Worm (Caenorhabditis elegans) whole organism, L1 larva: ENCODE results near the gene C01G5.7.

Experiments used
- C04F5.9 ChIP-seq: sonication (generic microtip); optimal IDR thresholded peaks from 2 replicates; lab custom pipeline; 2016; ENCODE audit warnings: missing genetic modification characterization, missing compliant biosample characterization
- C16A3.4 ChIP-seq: fragments of 150-350 bp; optimal IDR thresholded peaks from 2 replicates; lab custom pipeline; 2014; ENCODE audit warnings: missing biosample characterization, missing genetic modification characterization
- F16B12.6 ChIP-seq: fragments of 150-350 bp; optimal IDR thresholded peaks from 2 replicates; lab custom pipeline; 2014; ENCODE audit warnings: missing biosample characterization, missing genetic modification characterization
- ama-1 ChIP-seq: fragments of 150-350 bp; optimal IDR thresholded peaks from 2 replicates; lab custom pipeline; 2014
- blmp-1 ChIP-seq: fragments of 150-350 bp; optimal IDR thresholded peaks from 2 replicates; lab custom pipeline; 2014; ENCODE audit warnings: missing biosample characterization, missing genetic modification characterization
- dpl-1 ChIP-seq, 3 experiments: fragments of 150-350 bp in 2 of 3; sonication (generic microtip) in 1 of 3; optimal IDR thresholded peaks; 2 replicates each; lab custom pipeline; 2014 to 2017; ENCODE audit warnings: missing biosample characterization in 3 of 3, missing genetic modification characterization in 3 of 3, missing genetic modification reagents in 3 of 3
- dsc-1 ChIP-seq: sonication (generic microtip); optimal IDR thresholded peaks from 2 replicates; lab custom pipeline; 2016; ENCODE audit warnings: mild to moderate bottlenecking, missing genetic modification characterization, missing compliant biosample characterization
- efl-1 ChIP-seq, 4 experiments: fragments of 150-350 bp; optimal IDR thresholded peaks in 3 of 4; peaks in 1 of 4; 1 replicate in 1 of 4; 2 replicates in 3 of 4; lab custom pipeline; 2014; ENCODE audit warnings: missing biosample characterization in 2 of 4, missing genetic modification characterization in 2 of 4, missing genetic modification reagents in 2 of 4
- elt-2 ChIP-seq: sonication (generic microtip); optimal IDR thresholded peaks from 2 replicates; lab custom pipeline; 2016; ENCODE audit warnings: missing genetic modification characterization, mild to moderate bottlenecking, inconsistent platforms, missing compliant biosample characterization, missing genetic modification reagents
- elt-3 ChIP-seq, 6 experiments: fragments of 150-350 bp in 1 of 6; sonication (generic microtip); optimal IDR thresholded peaks; 2 replicates each; lab custom pipeline; 2017 to 2018; ENCODE audit warnings: missing biosample characterization in 6 of 6, missing genetic modification characterization in 6 of 6, inconsistent platforms in 1 of 6
- fkh-10 ChIP-seq: sonication (generic microtip); optimal IDR thresholded peaks from 2 replicates; lab custom pipeline; 2017; ENCODE audit warnings: missing biosample characterization, missing genetic modification reagents, missing genetic modification characterization
- fkh-8 ChIP-seq: sonication (generic microtip); optimal IDR thresholded peaks from 2 replicates; lab custom pipeline; 2016; ENCODE audit warnings: mild to moderate bottlenecking, missing genetic modification characterization, missing compliant biosample characterization
- fos-1 ChIP-seq: fragments of 150-350 bp; optimal IDR thresholded peaks from 2 replicates; lab custom pipeline; 2014; ENCODE audit warnings: missing biosample characterization, missing genetic modification characterization
- hpl-2 ChIP-seq: fragments of 150-350 bp; optimal IDR thresholded peaks from 2 replicates; lab custom pipeline; 2014; ENCODE audit warnings: missing biosample characterization, missing genetic modification reagents, missing genetic modification characterization
- irx-1 ChIP-seq: sonication (generic microtip); optimal IDR thresholded peaks from 2 replicates; lab custom pipeline; 2016; ENCODE audit warnings: missing genetic modification characterization, missing compliant biosample characterization
- isw-1 ChIP-seq: fragments of 200-800 bp; sonication (Bioruptor generic); IDR thresholded peaks from 2 replicates; pipeline ENCODE4 v1.3.6; 2022; ENCODE audit warnings: missing genetic modification characterization, missing compliant biosample characterization
- jun-1 ChIP-seq: fragments of 150-350 bp; optimal IDR thresholded peaks from 2 replicates; lab custom pipeline; 2014; ENCODE audit warnings: missing biosample characterization, missing genetic modification reagents, missing genetic modification characterization
- lin-13 ChIP-seq: fragments of 150-350 bp; optimal IDR thresholded peaks from 2 replicates; lab custom pipeline; 2014; ENCODE audit warnings: missing biosample characterization, missing genetic modification reagents, missing genetic modification characterization
- lin-14 ChIP-seq: fragments of 200-800 bp; sonication (Bioruptor generic); optimal IDR thresholded peaks from 2 replicates; lab custom pipeline; 2018; ENCODE audit warnings: mild to moderate bottlenecking, missing genetic modification characterization, moderate library complexity, missing compliant biosample characterization
- lin-35 ChIP-seq, 2 experiments: fragments of 150-350 bp; optimal IDR thresholded peaks; 2 replicates each; lab custom pipeline; 2014; ENCODE audit warnings: missing biosample characterization in 2 of 2, missing genetic modification characterization in 2 of 2, missing genetic modification reagents in 2 of 2
- lsy-2 ChIP-seq, 2 experiments: fragments of 150-350 bp; optimal IDR thresholded peaks; 2 replicates each; lab custom pipeline; 2014; ENCODE audit warnings: missing biosample characterization in 2 of 2, missing genetic modification characterization in 2 of 2
- mdl-1 ChIP-seq, 2 experiments: fragments of 150-350 bp; optimal IDR thresholded peaks; 2 replicates each; lab custom pipeline; 2014 to 2017; ENCODE audit warnings: missing biosample characterization in 2 of 2, missing genetic modification characterization in 2 of 2, inconsistent platforms in 1 of 2
- mep-1 ChIP-seq: fragments of 150-350 bp; optimal IDR thresholded peaks from 2 replicates; lab custom pipeline; 2014; ENCODE audit warnings: missing biosample characterization, missing genetic modification characterization
- nhr-11 ChIP-seq: fragments of 150-350 bp; optimal IDR thresholded peaks from 2 replicates; lab custom pipeline; 2014; ENCODE audit warnings: missing biosample characterization, missing genetic modification characterization
- nhr-19 ChIP-seq: fragments of 200-800 bp; sonication (Bioruptor generic); conservative IDR thresholded peaks from 2 replicates; pipeline ENCODE4 v1.3.6; 2022; ENCODE audit warnings: missing genetic modification characterization, missing compliant biosample characterization
- nhr-47 ChIP-seq: sonication (generic microtip); optimal IDR thresholded peaks from 2 replicates; lab custom pipeline; 2016; ENCODE audit warnings: mild to moderate bottlenecking, missing genetic modification characterization, moderate library complexity, missing compliant biosample characterization
- nhr-85 ChIP-seq: sonication (generic microtip); peaks from one replicate; lab custom pipeline; 2016; ENCODE audit warnings: missing genetic modification characterization, inconsistent platforms, missing compliant biosample characterization
- nhr-90 ChIP-seq: sonication (generic microtip); optimal IDR thresholded peaks from 2 replicates; lab custom pipeline; 2016; ENCODE audit warnings: mild to moderate bottlenecking, missing genetic modification characterization, missing compliant biosample characterization; ENCODE audit not compliant: poor library complexity
- pag-3 ChIP-seq: sonication (generic microtip); optimal IDR thresholded peaks from 2 replicates; lab custom pipeline; 2017; ENCODE audit warnings: missing genetic modification characterization, mild to moderate bottlenecking, missing compliant biosample characterization, antibody characterized with exemption, borderline replicate concordance; ENCODE audit not compliant: insufficient read depth
- pqm-1 ChIP-seq: sonication (generic microtip); optimal IDR thresholded peaks from 3 replicates; lab custom pipeline; 2017; ENCODE audit warnings: missing biosample characterization, missing genetic modification characterization
- rnt-1 ChIP-seq: sonication (generic microtip); optimal IDR thresholded peaks from 2 replicates; lab custom pipeline; 2016; ENCODE audit warnings: mild to moderate bottlenecking, missing genetic modification characterization, moderate library complexity, missing compliant biosample characterization
- skn-1 ChIP-seq: fragments of 150-350 bp; optimal IDR thresholded peaks from 2 replicates; lab custom pipeline; 2014; ENCODE audit warnings: missing biosample characterization, missing genetic modification characterization
- snpc-4 ChIP-seq: fragments of 150-350 bp; optimal IDR thresholded peaks from 2 replicates; lab custom pipeline; 2014; ENCODE audit warnings: missing biosample characterization, missing genetic modification characterization
- snu-23 ChIP-seq: sonication (generic microtip); optimal IDR thresholded peaks from 2 replicates; lab custom pipeline; 2016; ENCODE audit warnings: missing genetic modification characterization, missing compliant biosample characterization
- sox-4 ChIP-seq: sonication (generic microtip); optimal IDR thresholded peaks from 2 replicates; lab custom pipeline; 2016; ENCODE audit warnings: missing genetic modification characterization, missing compliant biosample characterization
- tbx-2 ChIP-seq: sonication (generic microtip); optimal IDR thresholded peaks from 2 replicates; lab custom pipeline; 2016; ENCODE audit warnings: missing genetic modification characterization, missing compliant biosample characterization
- unc-130 ChIP-seq: fragments of 150-350 bp; optimal IDR thresholded peaks from 2 replicates; lab custom pipeline; 2017; ENCODE audit warnings: missing biosample characterization, missing genetic modification characterization, inconsistent platforms
- unc-62 ChIP-seq: fragments of 150-350 bp; optimal IDR thresholded peaks from 2 replicates; lab custom pipeline; 2014; ENCODE audit warnings: missing biosample characterization, missing genetic modification reagents, missing genetic modification characterization
- unc-86 ChIP-seq: sonication (generic microtip); optimal IDR thresholded peaks from 2 replicates; lab custom pipeline; 2016; ENCODE audit warnings: missing genetic modification characterization, missing compliant biosample characterization
- unc-98 ChIP-seq: fragments of 200-800 bp; sonication (Bioruptor generic); IDR thresholded peaks from 2 replicates; pipeline ENCODE4 v1.3.6; 2022; ENCODE audit warnings: missing genetic modification characterization, missing compliant biosample characterization
- xbp-1 ChIP-seq: sonication (generic microtip); optimal IDR thresholded peaks from 2 replicates; lab custom pipeline; 2016; ENCODE audit warnings: missing genetic modification characterization, missing compliant biosample characterization
- zag-1 ChIP-seq: fragments of 150-350 bp; optimal IDR thresholded peaks from 2 replicates; lab custom pipeline; 2014; ENCODE audit warnings: missing biosample characterization, missing genetic modification characterization

The C01G5.7 gene

DNA sequence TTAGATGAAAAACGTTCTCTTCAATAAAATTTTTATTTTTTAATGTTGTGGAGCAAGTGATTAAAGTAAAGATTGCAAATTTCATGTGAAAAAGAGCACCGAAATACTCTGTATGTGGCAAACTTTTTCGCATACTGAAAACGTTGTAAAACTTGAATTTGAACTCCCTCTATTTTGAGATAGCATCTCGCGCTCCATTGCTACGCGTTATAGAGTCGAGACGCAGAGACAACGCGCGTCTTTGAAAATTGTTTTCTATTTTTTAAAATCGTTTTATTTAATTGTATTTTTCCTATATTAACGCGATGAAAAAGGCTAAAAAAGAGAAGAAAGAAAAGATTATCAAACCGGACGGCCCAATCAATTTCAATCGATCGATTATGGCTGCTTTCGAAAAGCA, 30.6 kb downstream of the C01G5.7 start, which contains the start of gene fan-1 (continued):
- TF ChIP-seq dpl-1 (GFP tag; optimal IDR thresholded peaks at IDR 0.05; lab: Kevin White, UChicago), result peak; percentile 96 to 97 (median 96)
- peak; percentile 43 for TF ChIP-seq fkh-8 (tag; lab: Kevin White, UChicago)
- TF ChIP-seq isw-1, result peak; percentile 55
- peak; percentile 42 for TF ChIP-seq blmp-1 (tag; lab: Kevin White, UChicago)
- no peak for TF ChIP-seq jun-1 (tag; lab: Kevin White, UChicago)
- TF ChIP-seq F16B12.6, result peak; percentile 40
- TF ChIP-seq xbp-1, result peak; percentile 58
- no peak for TF ChIP-seq unc-98 (GFP tag; lab: Robert Waterston, UW)
- TF ChIP-seq ama-1, result no peak
- peak; percentile 53 for TF ChIP-seq dsc-1 (tag; lab: Kevin White, UChicago)
- peak; percentile 31 for TF ChIP-seq nhr-90 (tag; lab: Kevin White, UChicago)
- peak; percentile 74 for TF ChIP-seq nhr-47 (tag; lab: Kevin White, UChicago)
- TF ChIP-seq skn-1 (tag; lab: Kevin White, UChicago), result peak; percentile 74
- peak; percentile 94 to 98 for TF ChIP-seq efl-1 (optimal IDR thresholded peaks at IDR 0.05; lab: Kevin White, UChicago)
- peak; percentile 98 to 100 for TF ChIP-seq efl-1 (GFP tag; optimal IDR thresholded peaks at IDR 0.05 in 1 of 2; lab: Kevin White, UChicago)
- peak; percentile 48 for TF ChIP-seq C16A3.4 (tag; lab: Kevin White, UChicago)
- TF ChIP-seq mep-1 (tag; lab: Kevin White, UChicago), result peak; percentile 73
- peak; percentile 98 to 99 for TF ChIP-seq lin-35 (GFP tag; optimal IDR thresholded peaks at IDR 0.05; lab: Kevin White, UChicago)
- TF ChIP-seq fkh-10 (GFP tag; lab: Kevin White, UChicago), result no peak
- TF ChIP-seq rnt-1, result peak; percentile 71
- peak; percentile 69 for TF ChIP-seq nhr-85
- peak; percentile 63 for TF ChIP-seq lin-13
- TF ChIP-seq unc-62, result no peak
- TF ChIP-seq irx-1 (tag; lab: Kevin White, UChicago), result peak; percentile 30
- TF ChIP-seq sox-4 (tag; lab: Kevin White, UChicago), result peak; percentile 52
- peak; percentile 47 for TF ChIP-seq nhr-19 (GFP tag; lab: Robert Waterston, UW)
- TF ChIP-seq lsy-2 (tag; optimal IDR thresholded peaks at IDR 0.05; lab: Kevin White, UChicago), result peak; percentile 71 to 87
- TF ChIP-seq unc-130 (tag; lab: Kevin White, UChicago), result peak; percentile 57
- TF ChIP-seq unc-86 (tag; lab: Kevin White, UChicago), result peak; percentile 48
- peak; percentile 63 for TF ChIP-seq tbx-2 (tag; lab: Kevin White, UChicago)
- no peak for TF ChIP-seq nhr-11 (tag; lab: Kevin White, UChicago)
- TF ChIP-seq fos-1 (tag; lab: Kevin White, UChicago), result peak; percentile 49

ce11 chrIV:6552036-6552435, 34.1 kb downstream of the C01G5.7 start:
- TF ChIP-seq snpc-4 (tag; lab: Kevin White, UChicago) (no peak), elt-2 (tag; lab: Kevin White, UChicago) (peak; percentile 24), efl-1 (optimal IDR thresholded peaks at IDR 0.05; lab: Kevin White, UChicago) (no peak), efl-1 (GFP tag; optimal IDR thresholded peaks at IDR 0.05 in 1 of 2; lab: Kevin White, UChicago) (peak in 1 of 2 experiments; percentile 90)

ce11 chrIV:6554865-6555264, 36.9 kb downstream of the C01G5.7 start:
- TF ChIP-seq elt-3 (tag; optimal IDR thresholded peaks at IDR 0.05; lab: Kevin White, UChicago), result peak in 5 of 6 experiments; percentile 54 to 94 (median 92)
- peak in 1 of 2 experiments; percentile 67 for TF ChIP-seq lin-35 (GFP tag; optimal IDR thresholded peaks at IDR 0.05; lab: Kevin White, UChicago)
- peak; percentile 28 for TF ChIP-seq unc-130 (tag; lab: Kevin White, UChicago)
- TF ChIP-seq pag-3, result no peak
- TF ChIP-seq jun-1 (tag; lab: Kevin White, UChicago), result no peak
- no peak for TF ChIP-seq irx-1 (tag; lab: Kevin White, UChicago)
- TF ChIP-seq nhr-90 (tag; lab: Kevin White, UChicago), result peak; percentile 45
- no peak for TF ChIP-seq zag-1 (tag; lab: Kevin White, UChicago)
- peak; percentile 66 for TF ChIP-seq pqm-1 (tag; lab: Kevin White, UChicago)
- peak; percentile 30 for TF ChIP-seq lin-14 (GFP tag; lab: Kevin White, UChicago)
- TF ChIP-seq dpl-1 (GFP tag; optimal IDR thresholded peaks at IDR 0.05; lab: Kevin White, UChicago), result peak in 1 of 3 experiments; percentile 6
- peak; percentile 87 for TF ChIP-seq blmp-1 (tag; lab: Kevin White, UChicago)
- peak in 1 of 2 experiments; percentile 46 for TF ChIP-seq mdl-1 (tag; optimal IDR thresholded peaks at IDR 0.05; lab: Kevin White, UChicago)
- peak; percentile 19 for TF ChIP-seq snu-23 (GFP tag; lab: Kevin White, UChicago)
- no peak for TF ChIP-seq C04F5.9 (tag; lab: Kevin White, UChicago)
- TF ChIP-seq elt-2 (tag; lab: Kevin White, UChicago), result peak; percentile 70
- TF ChIP-seq efl-1 (optimal IDR thresholded peaks at IDR 0.05; lab: Kevin White, UChicago), result peak in 1 of 2 experiments; percentile 14
- TF ChIP-seq efl-1 (GFP tag; optimal IDR thresholded peaks at IDR 0.05 in 1 of 2; lab: Kevin White, UChicago), result peak in 1 of 2 experiments; percentile 63
- TF ChIP-seq hpl-2, result peak; percentile 29
